Fruit fly (Drosophila melanogaster) whole organism, embryonic: Measurements from ENCODE around the gene PIG-C.

ENCODE experiments used
- B-H2 ChIP-seq: fragments of 200-800 bp; sonication (Bioruptor generic); optimal IDR thresholded peaks from 2 replicates; lab custom pipeline; 2018; ENCODE audit warnings: missing biosample characterization, mild to moderate bottlenecking, missing genetic modification characterization
- Bdp1 ChIP-seq: fragments of 200-800 bp; sonication (Bioruptor generic); optimal IDR thresholded peaks from 3 replicates; lab custom pipeline; 2016; ENCODE audit warnings: missing biosample characterization, missing genetic modification characterization
- CG10209 ChIP-seq: fragments of 200-800 bp; sonication (Bioruptor generic); optimal IDR thresholded peaks from 3 replicates; lab custom pipeline; 2017; ENCODE audit warnings: missing biosample characterization, mild to moderate bottlenecking, missing genetic modification characterization, missing genetic modification reagents
- CG1024 ChIP-seq: fragments of 200-800 bp; sonication (Bioruptor generic); IDR thresholded peaks from 2 replicates; pipeline ENCODE4 v1.3.6; 2022; ENCODE audit warnings: missing biosample characterization, missing genetic modification characterization
- CG10321 ChIP-seq: fragments of 200-800 bp; sonication (Bioruptor generic); IDR thresholded peaks from 2 replicates; pipeline ENCODE4 v1.3.6; 2022; ENCODE audit warnings: missing biosample characterization, missing genetic modification characterization
- CG12236 ChIP-seq: fragments of 200-800 bp; sonication (Bioruptor generic); optimal IDR thresholded peaks from 2 replicates; lab custom pipeline; 2016; ENCODE audit warnings: missing biosample characterization, missing genetic modification characterization
- CG1233 ChIP-seq: fragments of 200-800 bp; sonication (Bioruptor generic); optimal IDR thresholded peaks from 4 replicates; lab custom pipeline; 2018; ENCODE audit warnings: missing biosample characterization, mild to moderate bottlenecking, missing genetic modification characterization
- CG13123 ChIP-seq: fragments of 200-800 bp; sonication (Bioruptor generic); optimal IDR thresholded peaks from 2 replicates; lab custom pipeline; 2016; ENCODE audit warnings: missing biosample characterization, missing genetic modification characterization
- CG13424 ChIP-seq: fragments of 200-800 bp; sonication (Bioruptor generic); optimal IDR thresholded peaks from 2 replicates; lab custom pipeline; 2019; ENCODE audit warnings: missing biosample characterization, mild to moderate bottlenecking, missing genetic modification characterization, moderate library complexity
- CG13624 ChIP-seq: fragments of 200-800 bp; sonication (Bioruptor generic); optimal IDR thresholded peaks from 2 replicates; lab custom pipeline; 2016; ENCODE audit warnings: missing biosample characterization, missing genetic modification characterization
- CG15269 ChIP-seq: fragments of 200-800 bp; sonication (Bioruptor generic); optimal IDR thresholded peaks from 2 replicates; lab custom pipeline; 2018; ENCODE audit warnings: missing biosample characterization, mild to moderate bottlenecking, missing genetic modification characterization, moderate library complexity
- CG15514 ChIP-seq: fragments of 200-800 bp; sonication (Bioruptor generic); optimal IDR thresholded peaks from 3 replicates; lab custom pipeline; 2017; ENCODE audit warnings: missing biosample characterization, missing genetic modification characterization, mild to moderate bottlenecking, moderate library complexity, missing genetic modification reagents
- CG1603 ChIP-seq: fragments of 200-800 bp; sonication (Bioruptor generic); optimal IDR thresholded peaks from 2 replicates; lab custom pipeline; 2019; ENCODE audit warnings: missing biosample characterization, mild to moderate bottlenecking, missing genetic modification characterization, moderate library complexity
- CG16779 ChIP-seq: fragments of 200-800 bp; sonication (Bioruptor generic); IDR thresholded peaks from 2 replicates; pipeline ENCODE4 v1.3.6; 2022; ENCODE audit warnings: missing biosample characterization, missing genetic modification characterization
- CG1792 ChIP-seq: fragments of 200-800 bp; sonication (Bioruptor generic); optimal IDR thresholded peaks from 2 replicates; lab custom pipeline; 2016; ENCODE audit warnings: missing biosample characterization, missing genetic modification characterization
- CG18011 ChIP-seq: fragments of 200-800 bp; sonication (Bioruptor generic); optimal IDR thresholded peaks from 2 replicates; lab custom pipeline; 2017; ENCODE audit warnings: missing biosample characterization, missing genetic modification characterization, mild to moderate bottlenecking, moderate library complexity, missing genotype
- CG2678 ChIP-seq: fragments of 200-800 bp; sonication (Bioruptor generic); optimal IDR thresholded peaks from 3 replicates; lab custom pipeline; 2019; ENCODE audit warnings: missing biosample characterization, mild to moderate bottlenecking, missing genetic modification characterization, moderate library complexity
- CG31365 ChIP-seq: fragments of 200-800 bp; sonication (Bioruptor generic); optimal IDR thresholded peaks from 2 replicates; lab custom pipeline; 2018; ENCODE audit warnings: missing biosample characterization, mild to moderate bottlenecking, missing genetic modification characterization
- CG32532 ChIP-seq: fragments of 200-800 bp; sonication (Bioruptor generic); IDR thresholded peaks from 2 replicates; pipeline ENCODE4 v1.3.6; 2022; ENCODE audit warnings: missing biosample characterization, missing genetic modification characterization
- CG34224 ChIP-seq: fragments of 200-800 bp; sonication (Bioruptor generic); IDR thresholded peaks from 3 replicates; pipeline ENCODE4 v1.3.6; 2022; ENCODE audit warnings: missing biosample characterization, missing genetic modification characterization; ENCODE audit not compliant: partially characterized antibody
- CG3995 ChIP-seq: fragments of 200-800 bp; sonication (Bioruptor generic); optimal IDR thresholded peaks from 3 replicates; lab custom pipeline; 2016; ENCODE audit warnings: missing biosample characterization, missing genetic modification characterization
- CG4617 ChIP-seq: fragments of 200-800 bp; sonication (Bioruptor generic); optimal IDR thresholded peaks from 3 replicates; lab custom pipeline; 2016; ENCODE audit warnings: missing biosample characterization, missing genetic modification characterization, borderline replicate concordance
- CG4854 ChIP-seq: fragments of 200-800 bp; sonication (Bioruptor generic); optimal IDR thresholded peaks from 2 replicates; lab custom pipeline; 2016; ENCODE audit warnings: missing biosample characterization, missing genetic modification characterization, inconsistent platforms
- CG7963 ChIP-seq: fragments of 200-800 bp; sonication (Bioruptor generic); IDR thresholded peaks from 3 replicates; pipeline ENCODE4 v1.3.6; 2022; ENCODE audit warnings: missing biosample characterization, missing genetic modification characterization; ENCODE audit not compliant: partially characterized antibody
- CG9215 ChIP-seq: fragments of 200-800 bp; sonication (Bioruptor generic); IDR thresholded peaks from 2 replicates; pipeline ENCODE4 v1.3.6; 2022; ENCODE audit warnings: missing biosample characterization, missing genetic modification characterization
- CG9876 ChIP-seq: fragments of 200-800 bp; sonication (Bioruptor generic); optimal IDR thresholded peaks from 2 replicates; lab custom pipeline; 2016; ENCODE audit warnings: missing biosample characterization, missing genetic modification characterization
- CoRest ChIP-seq: fragments of 200-800 bp; sonication (Bioruptor generic); optimal IDR thresholded peaks from 3 replicates; lab custom pipeline; 2018; ENCODE audit warnings: missing biosample characterization, mild to moderate bottlenecking, missing genetic modification characterization, moderate library complexity
- D ChIP-seq, 2 experiments: fragments of 200-800 bp in 1 of 2; fragments of >200 bp in 1 of 2; sonication (Bioruptor generic) in 1 of 2; optimal IDR thresholded peaks; 2 replicates in 1 of 2; 3 replicates in 1 of 2; lab custom pipeline; 2017; ENCODE audit warnings: mild to moderate bottlenecking in 1 of 2, missing biosample characterization in 1 of 2, missing genetic modification characterization in 1 of 2, missing genetic modification reagents in 1 of 2
- HLH54F ChIP-seq: fragments of 200-800 bp; sonication (Bioruptor generic); optimal IDR thresholded peaks from 3 replicates; lab custom pipeline; 2016; ENCODE audit warnings: missing biosample characterization, missing genetic modification characterization
- Med ChIP-seq: fragments of 200-800 bp; sonication (Bioruptor generic); peaks from one replicate; lab custom pipeline; 2016; ENCODE audit warnings: missing biosample characterization, missing genetic modification characterization, mild to moderate bottlenecking, inconsistent platforms, moderate library complexity
- Mes4 ChIP-seq: fragments of 200-800 bp; sonication (Bioruptor generic); optimal IDR thresholded peaks from 2 replicates; lab custom pipeline; 2016; ENCODE audit warnings: missing biosample characterization, missing genetic modification characterization
- NfI ChIP-seq: fragments of 200-800 bp; sonication (Bioruptor generic); optimal IDR thresholded peaks from 3 replicates; lab custom pipeline; 2018; ENCODE audit warnings: missing biosample characterization, mild to moderate bottlenecking, missing genetic modification characterization, moderate library complexity
- Ravus ChIP-seq: fragments of 200-800 bp; sonication (Bioruptor generic); IDR thresholded peaks from 2 replicates; pipeline ENCODE4 v1.3.6; 2022; ENCODE audit warnings: missing biosample characterization, missing genetic modification characterization
- Sry-δ ChIP-seq: fragments of 200-800 bp; sonication (Bioruptor generic); optimal IDR thresholded peaks from 2 replicates; lab custom pipeline; 2016; ENCODE audit warnings: missing biosample characterization, missing genetic modification characterization
- ac ChIP-seq: fragments of 200-800 bp; sonication (Bioruptor generic); optimal IDR thresholded peaks from 3 replicates; lab custom pipeline; 2017; ENCODE audit warnings: missing biosample characterization, mild to moderate bottlenecking, missing genetic modification characterization
- al ChIP-seq: fragments of 200-800 bp; sonication (Bioruptor generic); IDR thresholded peaks from 2 replicates; pipeline ENCODE4 v1.3.6; 2022; ENCODE audit warnings: missing biosample characterization, missing genetic modification characterization
- az2 ChIP-seq: fragments of 200-800 bp; sonication (Bioruptor generic); optimal IDR thresholded peaks from 3 replicates; lab custom pipeline; 2016; ENCODE audit warnings: missing biosample characterization, missing genetic modification characterization
- crp ChIP-seq, 2 experiments: fragments of 200-800 bp; sonication (Bioruptor generic); optimal IDR thresholded peaks; 2 replicates in 1 of 2; 3 replicates in 1 of 2; lab custom pipeline; 2017; ENCODE audit warnings: missing biosample characterization in 2 of 2, missing genetic modification characterization in 2 of 2, mild to moderate bottlenecking in 1 of 2, moderate library complexity in 1 of 2
- dimm ChIP-seq: fragments of 200-800 bp; sonication (Bioruptor generic); IDR thresholded peaks from 2 replicates; pipeline ENCODE4 v1.3.6; 2022; ENCODE audit warnings: missing biosample characterization, missing genetic modification characterization
- ems ChIP-seq: fragments of 200-800 bp; sonication (Bioruptor generic); optimal IDR thresholded peaks from 3 replicates; lab custom pipeline; 2016; ENCODE audit warnings: missing biosample characterization, missing genetic modification characterization
- exex ChIP-seq: fragments of 200-800 bp; sonication (Bioruptor generic); optimal IDR thresholded peaks from 4 replicates; lab custom pipeline; 2018; ENCODE audit warnings: missing biosample characterization, mild to moderate bottlenecking, missing genetic modification characterization, moderate library complexity
- fru ChIP-seq: fragments of >200 bp; optimal IDR thresholded peaks from 2 replicates; lab custom pipeline; 2017
- jing ChIP-seq: fragments of 200-800 bp; sonication (Bioruptor generic); optimal IDR thresholded peaks from 2 replicates; lab custom pipeline; 2018; ENCODE audit warnings: missing biosample characterization, mild to moderate bottlenecking, missing genetic modification characterization
- odd ChIP-seq: fragments of 200-800 bp; sonication (Bioruptor generic); optimal IDR thresholded peaks from 2 replicates; lab custom pipeline; 2017; ENCODE audit warnings: missing biosample characterization, mild to moderate bottlenecking, missing genetic modification characterization
- pfk ChIP-seq: fragments of 200-800 bp; sonication (Bioruptor generic); optimal IDR thresholded peaks from 2 replicates; lab custom pipeline; 2018; ENCODE audit warnings: missing biosample characterization, mild to moderate bottlenecking, missing genetic modification characterization, moderate library complexity
- row ChIP-seq: fragments of 200-800 bp; sonication (Bioruptor generic); IDR thresholded peaks from 3 replicates; pipeline ENCODE4 v1.3.6; 2022; ENCODE audit warnings: missing biosample characterization, missing genetic modification characterization
- run ChIP-seq: fragments of 200-800 bp; sonication (Bioruptor generic); optimal IDR thresholded peaks from 3 replicates; lab custom pipeline; 2018; ENCODE audit warnings: missing biosample characterization, mild to moderate bottlenecking, missing genetic modification characterization
- stwl ChIP-seq: fragments of 200-800 bp; sonication (Bioruptor generic); optimal IDR thresholded peaks from 3 replicates; lab custom pipeline; 2018; ENCODE audit warnings: missing biosample characterization, mild to moderate bottlenecking, missing genetic modification characterization, moderate library complexity
- tgo ChIP-seq: fragments of 200-800 bp; sonication (Bioruptor generic); IDR thresholded peaks from 3 replicates; pipeline ENCODE4 v1.3.6; 2022; ENCODE audit warnings: missing biosample characterization, missing genetic modification characterization
- zfh2 ChIP-seq: fragments of 200-800 bp; sonication (Bioruptor generic); optimal IDR thresholded peaks from 2 replicates; lab custom pipeline; 2016; ENCODE audit warnings: missing biosample characterization, missing genetic modification characterization

The PIG-C gene

dm6 chr3L:3319223-3319643 is at the start of gene PIG-C, which contains the start of the genes CG12016 and Dpm2:
Gene PIG-C (minus strand): TSS chr3L:3319232.
Gene CG12016 (plus strand): TSS chr3L:3319555.
Gene Dpm2 (plus strand): TSS chr3L:3319555.
- TF ChIP-seq B-H2 (peak; percentile 78), exex (no peak), CG15269 (tag; lab: Kevin White, UChicago) (peak; percentile 55), NfI (GFP tag; lab: Kevin White, UChicago) (peak; percentile 72), Bdp1 (GFP tag; lab: Kevin White, UChicago) (peak; percentile 50), CG1233 (GFP tag; lab: Kevin White, UChicago) (peak; percentile 26), al (peak; percentile 61; the same call in 1 of the 2 replicates), D (optimal IDR thresholded peaks at IDR 0.05; lab: Kevin White, UChicago) (no peak), D (GFP tag; optimal IDR thresholded peaks at IDR 0.05; lab: Kevin White, UChicago) (peak; percentile 39), pfk (GFP tag; lab: Kevin White, UChicago) (no peak), CG13123 (peak; percentile 50), CG12236 (GFP tag; lab: Kevin White, UChicago) (no peak), CG10321 (GFP tag; lab: Robert Waterston, UW) (no peak), CG1024 (GFP tag; lab: Robert Waterston, UW) (0 out of 2 replicates have a peak, but pooled peaks have one; percentile 33), odd (GFP tag; lab: Kevin White, UChicago) (no peak), CG32532 (peak; percentile 73), CG9876 (GFP tag; lab: Kevin White, UChicago) (peak; percentile 30), fru (lab: Kevin White, UChicago) (no peak), CG4617 (peak; percentile 85), CG10209 (GFP tag; lab: Kevin White, UChicago) (peak; percentile 35), az2 (peak; percentile 71), zfh2 (peak; percentile 83), CoRest (peak; percentile 81), jing (GFP tag; lab: Kevin White, UChicago) (no peak), ac (GFP tag; lab: Kevin White, UChicago) (no peak), ems (GFP tag; lab: Kevin White, UChicago) (peak; percentile 52), CG1792 (peak; percentile 53), CG2678 (tag; lab: Kevin White, UChicago) (no peak), CG1603 (tag; lab: Kevin White, UChicago) (no peak), CG31365 (no peak), Med (GFP tag; lab: Kevin White, UChicago) (peak; percentile 93), HLH54F (peak; percentile 78), CG16779 (GFP tag; lab: Robert Waterston, UW) (no peak), CG13424 (peak; percentile 74), Mes4 (peak; percentile 41), CG18011 (peak; percentile 30), CG3995 (GFP tag; lab: Kevin White, UChicago) (peak; percentile 94), CG34224 (GFP tag; lab: Robert Waterston, UW) (peak; percentile 94), Sry-δ (GFP tag; lab: Kevin White, UChicago) (peak; percentile 99), CG13624 (GFP tag; lab: Kevin White, UChicago) (peak; percentile 82), stwl (tag; lab: Kevin White, UChicago) (peak; percentile 92), row (peak; percentile 94), tgo (GFP tag; lab: Robert Waterston, UW) (peak; percentile 65; the same call in 2 of the 3 replicates), CG9215 (no peak; the same call in none of the 2 replicates), crp (GFP tag; optimal IDR thresholded peaks at IDR 0.05; lab: Kevin White, UChicago) (peak in 1 of 2 experiments; percentile 5), CG4854 (GFP tag; lab: Kevin White, UChicago) (peak; percentile 52), CG15514 (GFP tag; lab: Kevin White, UChicago) (no peak), dimm (GFP tag; lab: Robert Waterston, UW) (no peak), CG7963 (GFP tag; lab: Robert Waterston, UW) (peak; percentile 93), run (no peak), Ravus (GFP tag; lab: Robert Waterston, UW) (no peak)
